Worm (Caenorhabditis elegans): ENCODE results near the gene ttr-32.

DNA sequence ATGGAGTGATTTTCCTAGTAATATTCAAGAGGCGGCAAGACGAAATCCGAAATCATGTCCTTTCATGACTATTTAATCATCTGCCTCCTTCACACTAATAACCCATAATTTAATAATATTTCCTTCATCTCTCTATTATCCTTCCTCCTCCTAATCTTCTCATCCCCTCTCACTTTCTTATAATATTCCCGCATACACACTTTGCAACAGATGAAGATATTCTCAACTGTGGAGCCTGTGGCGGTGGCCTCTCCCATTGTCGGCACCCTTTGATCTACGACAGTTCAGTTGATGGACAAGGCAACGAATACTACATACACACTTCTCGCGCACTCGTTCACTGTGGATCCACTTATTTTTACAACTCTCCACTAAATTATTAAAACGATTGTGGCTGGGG lies 7.6 kb upstream of the ttr-32 start:
- no peak for TF ChIP-seq ztf-23 (GFP tag; IDR thresholded peaks at IDR 0.05)
- no peak for TF ChIP-seq med-1 (GFP tag; optimal IDR thresholded peaks at IDR 0.05; ENCODE audit: insufficient read depth)
- TF ChIP-seq klf-2 (GFP tag; conservative IDR thresholded peaks at IDR 0.05): no peak
- no peak for TF ChIP-seq flt-1 (GFP tag; IDR thresholded peaks at IDR 0.05)
- TF ChIP-seq cog-1 (tag; optimal IDR thresholded peaks at IDR 0.05): no peak
